Worm (Caenorhabditis elegans): ENCODE results near the gene mec-1.

Gene mec-1

ce11 chrV:7015872-7016271, 59.5 kb downstream of the mec-1 start, which contains the start of gene C33G8.13:
TSS of gene C33G8.13 (minus strand) at chrV:7015972.
- TF ChIP-seq snpc-4 (tag; optimal IDR thresholded peaks at IDR 0.05) (no peak), ama-1 (optimal IDR thresholded peaks at IDR 0.05) (no peak), lir-3 (tag; optimal IDR thresholded peaks at IDR 0.05; ENCODE audit: poor library complexity) (no peak), sup-37 (GFP tag; optimal IDR thresholded peaks at IDR 0.05) (no peak), lin-14 (GFP tag; optimal IDR thresholded peaks at IDR 0.05) (no peak), fos-1 (tag; optimal IDR thresholded peaks at IDR 0.05) (no peak), ztf-4 (tag; optimal IDR thresholded peaks at IDR 0.05) (no peak), grh-1 (GFP tag; IDR thresholded peaks at IDR 0.05) (no peak), pax-3 (tag; optimal IDR thresholded peaks at IDR 0.05) (no peak), egl-27 (tag; optimal IDR thresholded peaks at IDR 0.05) (no peak), C16A3.4 (tag; optimal IDR thresholded peaks at IDR 0.05) (no peak), nhr-84 (tag; optimal IDR thresholded peaks at IDR 0.05) (no peak), C04F5.9 (tag; optimal IDR thresholded peaks at IDR 0.05) (no peak), pag-3 (tag; optimal IDR thresholded peaks at IDR 0.05; ENCODE audit: borderline replicate concordance, insufficient read depth) (no peak), F16B12.6 (tag; optimal IDR thresholded peaks at IDR 0.05) (no peak), hlh-17 (GFP tag; optimal IDR thresholded peaks at IDR 0.05; ENCODE audit: borderline replicate concordance) (no peak), ztf-11 (tag; optimal IDR thresholded peaks at IDR 0.05) (no peak)
